Fruit fly (Drosophila melanogaster) whole organism, prepupa: ENCODE data around the gene Mondo.

Experiments used
- Blimp-1 ChIP-seq: fragments of 200-800 bp; sonication (Bioruptor generic); optimal IDR thresholded peaks from 3 replicates; lab custom pipeline; 2017; ENCODE audit warnings: missing biosample characterization, missing genetic modification characterization, mild to moderate bottlenecking, moderate library complexity, missing genetic modification reagents
- CG11762 ChIP-seq: fragments of 200-800 bp; sonication (Bioruptor generic); optimal IDR thresholded peaks from 3 replicates; lab custom pipeline; 2016; ENCODE audit warnings: missing biosample characterization, missing genetic modification characterization; ENCODE audit not compliant: insufficient read depth
- CG11902 ChIP-seq: fragments of 200-800 bp; sonication (Bioruptor generic); optimal IDR thresholded peaks from 3 replicates; lab custom pipeline; 2016; ENCODE audit warnings: missing biosample characterization, missing genetic modification characterization
- CG15336 ChIP-seq: fragments of 200-800 bp; sonication (Bioruptor generic); IDR thresholded peaks from 2 replicates; pipeline ENCODE4 v1.3.6; 2022; ENCODE audit warnings: missing biosample characterization, missing genetic modification characterization
- CG1621 ChIP-seq: fragments of 200-800 bp; sonication (Bioruptor generic); optimal IDR thresholded peaks from 3 replicates; lab custom pipeline; 2018; ENCODE audit warnings: missing biosample characterization, mild to moderate bottlenecking, missing genetic modification characterization
- CG16779 ChIP-seq: fragments of 200-800 bp; sonication (Bioruptor generic); optimal IDR thresholded peaks from 3 replicates; lab custom pipeline; 2017; ENCODE audit warnings: missing biosample characterization, mild to moderate bottlenecking, missing genetic modification characterization
- CG3032 ChIP-seq: fragments of 200-800 bp; optimal IDR thresholded peaks from 2 replicates; lab custom pipeline; 2019; ENCODE audit warnings: missing biosample characterization, mild to moderate bottlenecking, missing genetic modification characterization, moderate library complexity
- CG32006 ChIP-seq: fragments of 200-800 bp; sonication (Bioruptor generic); optimal IDR thresholded peaks from 3 replicates; lab custom pipeline; 2017; ENCODE audit warnings: missing biosample characterization, mild to moderate bottlenecking, missing genetic modification characterization
- CG3919 ChIP-seq: fragments of 200-800 bp; sonication (Bioruptor generic); optimal IDR thresholded peaks from 3 replicates; lab custom pipeline; 2016; ENCODE audit warnings: missing biosample characterization, missing genetic modification characterization
- CG4318 ChIP-seq: fragments of 200-800 bp; sonication (Bioruptor generic); optimal IDR thresholded peaks from 3 replicates; lab custom pipeline; 2017; ENCODE audit warnings: missing biosample characterization, mild to moderate bottlenecking, missing genetic modification characterization
- CG6276 ChIP-seq: fragments of 200-800 bp; sonication (Bioruptor generic); optimal IDR thresholded peaks from 2 replicates; lab custom pipeline; 2017; ENCODE audit warnings: missing biosample characterization, mild to moderate bottlenecking, missing genetic modification characterization
- CG6792 ChIP-seq: fragments of 200-800 bp; sonication (Bioruptor generic); optimal IDR thresholded peaks from 3 replicates; lab custom pipeline; 2016; ENCODE audit warnings: missing biosample characterization, missing genetic modification characterization
- CG6808 ChIP-seq: fragments of 200-800 bp; sonication (Bioruptor generic); optimal IDR thresholded peaks from 3 replicates; lab custom pipeline; 2017; ENCODE audit warnings: missing biosample characterization, missing genetic modification characterization, mild to moderate bottlenecking, moderate library complexity, missing genetic modification reagents
- CG6854 ChIP-seq: fragments of 200-800 bp; sonication (Bioruptor generic); optimal IDR thresholded peaks from 2 replicates; lab custom pipeline; 2017; ENCODE audit warnings: missing biosample characterization, mild to moderate bottlenecking, missing genetic modification characterization
- CG8119 ChIP-seq: fragments of 200-800 bp; sonication (Bioruptor generic); IDR thresholded peaks from 3 replicates; pipeline ENCODE4 v1.3.6; 2022; ENCODE audit warnings: missing biosample characterization, missing genetic modification characterization
- CG8319 ChIP-seq: fragments of 200-800 bp; sonication (Bioruptor generic); optimal IDR thresholded peaks from 3 replicates; lab custom pipeline; 2016; ENCODE audit warnings: missing biosample characterization, missing genetic modification characterization
- CG8632 ChIP-seq: fragments of 200-800 bp; sonication (Bioruptor generic); optimal IDR thresholded peaks from 3 replicates; lab custom pipeline; 2016; ENCODE audit warnings: missing biosample characterization, missing genetic modification characterization
- CG9139 ChIP-seq: fragments of 200-800 bp; sonication (Bioruptor generic); optimal IDR thresholded peaks from 3 replicates; lab custom pipeline; 2017; ENCODE audit warnings: missing biosample characterization, mild to moderate bottlenecking, missing genetic modification characterization
- Eip75B ChIP-seq: fragments of 200-800 bp; sonication (Bioruptor generic); optimal IDR thresholded peaks from 3 replicates; lab custom pipeline; 2016; ENCODE audit warnings: missing biosample characterization, missing genetic modification characterization
- Eip78C ChIP-seq: fragments of 200-800 bp; sonication (Bioruptor generic); peaks from one replicate; lab custom pipeline; 2016; ENCODE audit warnings: missing biosample characterization, missing genetic modification characterization
- Eip93F ChIP-seq: fragments of 200-800 bp; sonication (Bioruptor generic); optimal IDR thresholded peaks from 2 replicates; lab custom pipeline; 2016; ENCODE audit warnings: missing biosample characterization, mild to moderate bottlenecking, missing genetic modification characterization
- Ets21C ChIP-seq: fragments of 200-800 bp; sonication (Bioruptor generic); optimal IDR thresholded peaks from 3 replicates; lab custom pipeline; 2016; ENCODE audit warnings: missing biosample characterization, missing genetic modification characterization
- Ets96B ChIP-seq: fragments of 200-800 bp; optimal IDR thresholded peaks from 2 replicates; lab custom pipeline; 2019; ENCODE audit warnings: missing biosample characterization, mild to moderate bottlenecking, missing genetic modification characterization, moderate library complexity
- Hr39 ChIP-seq: fragments of 200-800 bp; sonication (Bioruptor generic); optimal IDR thresholded peaks from 2 replicates; lab custom pipeline; 2016; ENCODE audit warnings: missing biosample characterization, missing genetic modification characterization
- Hr4 ChIP-seq: fragments of 200-800 bp; sonication (Bioruptor generic); optimal IDR thresholded peaks from 3 replicates; lab custom pipeline; 2016; ENCODE audit warnings: missing biosample characterization, missing genetic modification characterization
- Lpt ChIP-seq: fragments of 200-800 bp; sonication (Bioruptor generic); optimal IDR thresholded peaks from 3 replicates; lab custom pipeline; 2016; ENCODE audit warnings: missing biosample characterization, missing genetic modification characterization
- Met ChIP-seq: fragments of 200-800 bp; sonication (Bioruptor generic); optimal IDR thresholded peaks from 3 replicates; lab custom pipeline; 2016; ENCODE audit warnings: missing biosample characterization, missing genetic modification characterization
- OdsH ChIP-seq: fragments of 200-800 bp; sonication (Bioruptor generic); optimal IDR thresholded peaks from 3 replicates; lab custom pipeline; 2016; ENCODE audit warnings: missing biosample characterization, missing genetic modification characterization
- Smox ChIP-seq: fragments of 200-800 bp; sonication (Bioruptor generic); optimal IDR thresholded peaks from 3 replicates; lab custom pipeline; 2016; ENCODE audit warnings: missing biosample characterization, missing genetic modification characterization
- Sox102F ChIP-seq: fragments of 200-800 bp; sonication (Bioruptor generic); optimal IDR thresholded peaks from 2 replicates; lab custom pipeline; 2016; ENCODE audit warnings: missing biosample characterization, mild to moderate bottlenecking, missing genetic modification characterization
- Sox14 ChIP-seq: fragments of 200-800 bp; sonication (Bioruptor generic); optimal IDR thresholded peaks from 3 replicates; lab custom pipeline; 2016; ENCODE audit warnings: missing biosample characterization, missing genetic modification characterization
- Sox15 ChIP-seq: fragments of 200-800 bp; sonication (Bioruptor generic); optimal IDR thresholded peaks from 3 replicates; lab custom pipeline; 2016; ENCODE audit warnings: missing biosample characterization, missing genetic modification characterization
- achi ChIP-seq: fragments of 200-800 bp; sonication (Bioruptor generic); optimal IDR thresholded peaks from 3 replicates; lab custom pipeline; 2016; ENCODE audit warnings: missing biosample characterization, missing genetic modification characterization
- acj6 ChIP-seq: fragments of 200-800 bp; sonication (Bioruptor generic); optimal IDR thresholded peaks from 3 replicates; lab custom pipeline; 2016; ENCODE audit warnings: missing biosample characterization, missing genetic modification characterization
- dsx ChIP-seq: fragments of 200-800 bp; optimal IDR thresholded peaks from 3 replicates; lab custom pipeline; 2019; ENCODE audit warnings: missing biosample characterization, mild to moderate bottlenecking, missing genetic modification characterization, moderate library complexity; ENCODE audit not compliant: poor library complexity, severe bottlenecking
- eg ChIP-seq: fragments of 200-800 bp; sonication (Bioruptor generic); IDR thresholded peaks from 3 replicates; pipeline ENCODE4 v1.3.6; 2022; ENCODE audit warnings: missing biosample characterization, missing genetic modification characterization
- fd85E ChIP-seq: fragments of 200-800 bp; sonication (Bioruptor generic); optimal IDR thresholded peaks from 3 replicates; lab custom pipeline; 2016; ENCODE audit warnings: missing biosample characterization, missing genetic modification characterization
- fkh ChIP-seq: fragments of 200-800 bp; sonication (Bioruptor generic); optimal IDR thresholded peaks from 3 replicates; lab custom pipeline; 2017; ENCODE audit warnings: missing biosample characterization, mild to moderate bottlenecking, missing genetic modification characterization, moderate library complexity
- net ChIP-seq: fragments of 200-800 bp; sonication (Bioruptor generic); optimal IDR thresholded peaks from 3 replicates; lab custom pipeline; 2016; ENCODE audit warnings: missing biosample characterization, missing genetic modification characterization
- salr ChIP-seq, 2 experiments: fragments of 200-800 bp; sonication (Bioruptor generic); optimal IDR thresholded peaks; 3 replicates each; lab custom pipeline; 2016 to 2018; ENCODE audit warnings: missing biosample characterization in 2 of 2, missing genetic modification characterization in 2 of 2, mild to moderate bottlenecking in 1 of 2
- spab ChIP-seq: fragments of 200-800 bp; sonication (Bioruptor generic); optimal IDR thresholded peaks from 2 replicates; lab custom pipeline; 2017; ENCODE audit warnings: missing biosample characterization, mild to moderate bottlenecking, missing genetic modification characterization, missing genetic modification reagents
- ss ChIP-seq, 2 experiments: fragments of 200-800 bp; sonication (Bioruptor generic); optimal IDR thresholded peaks; 2 replicates in 1 of 2; 3 replicates in 1 of 2; lab custom pipeline; 2017 to 2018; ENCODE audit warnings: mild to moderate bottlenecking in 2 of 2, missing biosample characterization in 2 of 2, missing genetic modification characterization in 2 of 2, moderate library complexity in 1 of 2
- svp ChIP-seq: fragments of 200-800 bp; sonication (Bioruptor generic); peaks from one replicate; lab custom pipeline; 2016; ENCODE audit warnings: missing biosample characterization, missing genetic modification characterization
- vri ChIP-seq: fragments of 200-800 bp; sonication (Bioruptor generic); optimal IDR thresholded peaks from 3 replicates; lab custom pipeline; 2016; ENCODE audit warnings: missing biosample characterization, mild to moderate bottlenecking, missing genetic modification characterization

Mondo gene

dm6 chr2L:21243964-21244466 lies 65.8 kb downstream of the Mondo start:
- TF ChIP-seq CG8632 (GFP tag; lab: Kevin White, UChicago) (no peak), ss (GFP tag; optimal IDR thresholded peaks at IDR 0.05; lab: Kevin White, UChicago) (peak in 1 of 2 experiments; percentile 39), CG32006 (GFP tag; lab: Kevin White, UChicago) (no peak), spab (no peak), Hr39 (GFP tag; lab: Kevin White, UChicago) (peak; percentile 72), Eip75B (GFP tag; lab: Kevin White, UChicago) (peak; percentile 64), CG6808 (no peak), achi (GFP tag; lab: Kevin White, UChicago) (no peak), Lpt (GFP tag; lab: Kevin White, UChicago) (peak; percentile 58), CG8319 (GFP tag; lab: Kevin White, UChicago) (no peak), Sox15 (GFP tag; lab: Kevin White, UChicago) (no peak), OdsH (GFP tag; lab: Kevin White, UChicago) (no peak), CG3919 (GFP tag; lab: Kevin White, UChicago) (no peak), Smox (GFP tag; lab: Kevin White, UChicago) (no peak), CG6792 (GFP tag; lab: Kevin White, UChicago) (no peak), Sox14 (peak; percentile 37), CG4318 (GFP tag; lab: Kevin White, UChicago) (no peak), CG6854 (GFP tag; lab: Kevin White, UChicago) (peak; percentile 62), Eip78C (peak; percentile 69), CG9139 (no peak), CG16779 (no peak), CG6276 (GFP tag; lab: Kevin White, UChicago) (no peak), Blimp-1 (GFP tag; lab: Kevin White, UChicago) (no peak), svp (GFP tag; lab: Kevin White, UChicago) (peak; percentile 97), CG11762 (GFP tag; lab: Kevin White, UChicago) (no peak), Eip93F (GFP tag; lab: Kevin White, UChicago) (no peak), Hr4 (no peak), CG1621 (tag; lab: Kevin White, UChicago) (peak; percentile 60), vri (peak; percentile 20), eg (GFP tag; lab: Robert Waterston, UW) (no peak), CG3032 (tag; lab: Kevin White, UChicago) (no peak), net (GFP tag; lab: Kevin White, UChicago) (no peak), Ets96B (tag; lab: Kevin White, UChicago) (no peak), CG11902 (GFP tag; lab: Kevin White, UChicago) (no peak), CG15336 (no peak), fkh (GFP tag; lab: Kevin White, UChicago) (no peak)

- TF ChIP-seq Eip78C (peak; percentile 12), CG8119 (no peak)
Observed at dm6 chr2L:21242369-21242768, 67.5 kb downstream of the Mondo start.

DNA sequence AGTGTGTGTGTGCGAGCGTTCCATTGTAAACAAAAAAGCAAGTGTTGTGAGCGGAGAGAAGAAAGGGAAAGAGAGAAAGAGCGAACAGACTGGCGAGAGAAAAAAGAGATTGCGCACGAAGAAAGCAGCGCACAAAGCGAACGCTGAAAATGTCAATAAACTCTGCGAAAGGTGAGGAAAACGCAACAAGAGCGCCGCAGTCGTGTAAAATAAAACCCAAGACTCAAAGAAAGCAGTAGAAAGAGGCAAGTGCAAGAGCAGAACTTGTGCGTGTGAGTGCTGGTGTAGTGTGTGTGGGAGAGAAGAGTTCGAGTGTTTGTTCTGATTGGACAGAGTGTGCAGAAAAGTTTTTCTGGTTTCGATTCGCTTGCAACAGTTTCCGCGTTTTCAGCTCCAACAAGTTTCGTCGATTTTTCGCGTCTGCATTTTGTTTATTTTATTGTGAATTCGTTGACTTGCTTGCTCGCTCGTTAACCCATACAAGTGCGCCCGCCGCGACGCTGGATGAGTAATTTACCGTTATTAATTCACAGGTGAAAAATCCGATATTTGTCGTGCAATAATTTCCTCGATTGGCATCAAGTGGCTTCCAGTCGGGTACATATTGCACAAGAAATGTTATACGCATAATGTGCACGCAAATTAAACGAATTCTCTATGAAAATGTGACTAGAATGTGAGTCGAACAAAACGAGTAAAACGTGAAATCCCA lies 71.9 kb downstream of the Mondo start:
- TF ChIP-seq Sox102F (GFP tag; lab: Kevin White, UChicago) = peak; percentile 33
- TF ChIP-seq Eip75B (GFP tag; lab: Kevin White, UChicago) = peak; percentile 37
- TF ChIP-seq fd85E (GFP tag; lab: Kevin White, UChicago) = peak; percentile 14
- peak; percentile 18 for TF ChIP-seq CG9139
- peak; percentile 38 for TF ChIP-seq CG6276 (GFP tag; lab: Kevin White, UChicago)
- peak; percentile 10 for TF ChIP-seq Met (GFP tag; lab: Kevin White, UChicago)
- peak; percentile 75 for TF ChIP-seq Lpt (GFP tag; lab: Kevin White, UChicago)
- TF ChIP-seq Ets21C (GFP tag; lab: Kevin White, UChicago) = no peak
- TF ChIP-seq CG16779 = peak; percentile 15
- peak; percentile 46 for TF ChIP-seq Sox14
- TF ChIP-seq CG3919 (GFP tag; lab: Kevin White, UChicago) = peak; percentile 35
- TF ChIP-seq ss (GFP tag; optimal IDR thresholded peaks at IDR 0.05; lab: Kevin White, UChicago) = peak; percentile 12 to 65
- peak; percentile 24 for TF ChIP-seq dsx
- no peak for TF ChIP-seq vri
- TF ChIP-seq net (GFP tag; lab: Kevin White, UChicago) = peak; percentile 13
- peak; percentile 59 for TF ChIP-seq CG6854 (GFP tag; lab: Kevin White, UChicago)
- TF ChIP-seq fkh (GFP tag; lab: Kevin White, UChicago) = peak; percentile 68
- no peak for TF ChIP-seq acj6 (GFP tag; lab: Kevin White, UChicago)
- TF ChIP-seq salr (GFP tag; optimal IDR thresholded peaks at IDR 0.05; lab: Kevin White, UChicago) = no peak
- peak; percentile 84 for TF ChIP-seq Eip78C
- TF ChIP-seq, all 60 proteins: peak for 16
